Worm (Caenorhabditis elegans): Measurements from ENCODE around the gene rabr-3.

DNA sequence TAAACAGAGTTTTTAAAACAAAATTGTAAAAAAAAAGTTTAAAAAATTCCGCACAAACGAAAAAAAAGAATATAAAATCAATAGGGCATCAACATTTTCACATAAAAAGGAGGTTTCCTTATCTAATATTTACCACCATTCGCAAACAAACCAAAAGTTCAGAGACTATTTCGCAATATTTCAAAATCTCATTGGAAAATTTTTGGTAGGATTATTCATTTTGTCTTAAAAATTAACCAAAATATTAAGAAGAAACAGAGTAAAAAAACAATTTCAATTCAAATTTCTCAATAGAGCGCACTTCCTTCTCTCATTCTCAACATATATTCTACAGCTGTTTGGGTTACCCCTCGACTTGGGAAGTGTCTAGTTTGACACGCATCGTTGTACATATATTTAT lies 35.4 kb upstream of the rabr-3 start:
- TF ChIP-seq unc-62 (GFP tag; optimal IDR thresholded peaks at IDR 0.05) = no peak
- no peak for TF ChIP-seq ztf-4 (tag; optimal IDR thresholded peaks at IDR 0.05)
- TF ChIP-seq elt-1 (tag; optimal IDR thresholded peaks at IDR 0.05) = no peak
- TF ChIP-seq aly-2 (tag; optimal IDR thresholded peaks at IDR 0.05) = no peak
- TF ChIP-seq peb-1 (tag; optimal IDR thresholded peaks at IDR 0.05) = no peak
- TF ChIP-seq alr-1 (tag; optimal IDR thresholded peaks at IDR 0.05) = no peak
- TF ChIP-seq unc-39 (tag; optimal IDR thresholded peaks at IDR 0.05) = no peak
- no peak for TF ChIP-seq nhr-77 (tag; optimal IDR thresholded peaks at IDR 0.05)
